Worm (Caenorhabditis elegans) whole organism, L4 larva: ENCODE results near the gene acl-5.

Experiments used
- F26F4.8 ChIP-seq: fragments of 200-800 bp; sonication (Bioruptor generic); conservative IDR thresholded peaks from 2 replicates; pipeline ENCODE4 v1.3.6; 2022; ENCODE audit warnings: missing genetic modification characterization, missing compliant biosample characterization
- F44E2.7 ChIP-seq: fragments of 200-800 bp; sonication (Bioruptor generic); IDR thresholded peaks from 2 replicates; pipeline ENCODE4 v2.1.2; 2022; ENCODE audit warnings: missing genetic modification characterization, missing compliant biosample characterization
- F49E8.2 ChIP-seq: sonication (generic microtip); optimal IDR thresholded peaks from 2 replicates; lab custom pipeline; 2016; ENCODE audit warnings: missing compliant biosample characterization, mild to moderate bottlenecking, missing genetic modification characterization, borderline replicate concordance
- T20F7.1 ChIP-seq: fragments of 200-800 bp; sonication (Bioruptor generic); optimal IDR thresholded peaks from 2 replicates; lab custom pipeline; 2018; ENCODE audit warnings: mild to moderate bottlenecking, missing genetic modification characterization, missing compliant biosample characterization
- T26A8.4 ChIP-seq: fragments of 200-800 bp; sonication (Bioruptor generic); IDR thresholded peaks from 2 replicates; pipeline ENCODE4 v1.3.6; 2022; ENCODE audit warnings: missing genetic modification characterization, missing compliant biosample characterization
- Y105C5A.15 ChIP-seq: fragments of 200-800 bp; sonication (Bioruptor generic); IDR thresholded peaks from 2 replicates; pipeline ENCODE4 v1.3.6; 2022; ENCODE audit warnings: missing genetic modification characterization, missing compliant biosample characterization
- Y5F2A.4 ChIP-seq: fragments of 200-800 bp; sonication (Bioruptor generic); optimal IDR thresholded peaks from 2 replicates; lab custom pipeline; 2018; ENCODE audit warnings: mild to moderate bottlenecking, missing genetic modification characterization, missing compliant biosample characterization
- ZK546.5 ChIP-seq, 2 experiments: sonication (generic microtip); optimal IDR thresholded peaks; 2 replicates each; lab custom pipeline; 2017; ENCODE audit warnings: missing biosample characterization in 2 of 2, missing genetic modification characterization in 2 of 2
- ama-1 ChIP-seq: fragments of 150-350 bp; optimal IDR thresholded peaks from 2 replicates; lab custom pipeline; 2014; ENCODE audit warnings: inconsistent platforms, mixed read lengths
- ceh-20 ChIP-seq: fragments of 200-800 bp; sonication (Bioruptor generic); IDR thresholded peaks from 2 replicates; pipeline ENCODE4 v1.3.6; 2022; ENCODE audit warnings: missing genetic modification reagents, missing genetic modification characterization, missing compliant biosample characterization
- ceh-28 ChIP-seq: fragments of 150-350 bp; optimal IDR thresholded peaks from 2 replicates; lab custom pipeline; 2014; ENCODE audit warnings: missing biosample characterization, missing genetic modification reagents, missing genetic modification characterization
- ceh-32 ChIP-seq: sonication (generic microtip); optimal IDR thresholded peaks from 2 replicates; lab custom pipeline; 2016; ENCODE audit warnings: mild to moderate bottlenecking, missing genetic modification characterization, missing compliant biosample characterization; ENCODE audit not compliant: poor library complexity
- ceh-44 ChIP-seq: fragments of 200-800 bp; sonication (Bioruptor generic); IDR thresholded peaks from 2 replicates; pipeline ENCODE4 v1.3.6; 2022; ENCODE audit warnings: missing genetic modification reagents, missing genetic modification characterization, missing compliant biosample characterization
- cey-2 ChIP-seq: sonication (generic microtip); optimal IDR thresholded peaks from 3 replicates; lab custom pipeline; 2017; ENCODE audit warnings: missing genetic modification characterization, mild to moderate bottlenecking, missing compliant biosample characterization, antibody characterized with exemption, borderline replicate concordance; ENCODE audit not compliant: insufficient read depth
- ctbp-1 ChIP-seq: fragments of 200-800 bp; sonication (Bioruptor generic); IDR thresholded peaks from 2 replicates; pipeline ENCODE4 v1.3.6; 2022; ENCODE audit warnings: missing genetic modification reagents, missing genetic modification characterization, missing compliant biosample characterization
- daf-16 ChIP-seq, 3 experiments: sonication (generic microtip); optimal IDR thresholded peaks; 2 replicates each; lab custom pipeline; 2016 to 2017; ENCODE audit warnings: missing genetic modification characterization in 3 of 3, missing genetic modification reagents in 3 of 3, mild to moderate bottlenecking in 2 of 3, missing compliant biosample characterization in 2 of 3, missing biosample characterization in 1 of 3, moderate library complexity in 1 of 3
- dmd-6 ChIP-seq: fragments of 200-800 bp; sonication (Bioruptor generic); IDR thresholded peaks from 2 replicates; pipeline ENCODE4 v1.3.6; 2022; ENCODE audit warnings: missing genetic modification reagents, missing genetic modification characterization, missing compliant biosample characterization
- dpl-1 ChIP-seq: fragments of 150-350 bp; optimal IDR thresholded peaks from 2 replicates; lab custom pipeline; 2014; ENCODE audit warnings: missing biosample characterization, missing genetic modification reagents, missing genetic modification characterization
- dve-1 ChIP-seq: sonication (generic microtip); optimal IDR thresholded peaks from 2 replicates; lab custom pipeline; 2017; ENCODE audit warnings: antibody characterized with exemption, mild to moderate bottlenecking, missing genetic modification characterization, missing compliant biosample characterization; ENCODE audit not compliant: insufficient read depth
- egl-43 ChIP-seq: fragments of 200-800 bp; sonication (Bioruptor generic); IDR thresholded peaks from 2 replicates; pipeline ENCODE4 v1.3.6; 2022; ENCODE audit warnings: missing genetic modification reagents, missing genetic modification characterization, missing compliant biosample characterization
- gei-8 ChIP-seq: fragments of 200-800 bp; sonication (Bioruptor generic); optimal IDR thresholded peaks from 2 replicates; lab custom pipeline; 2018; ENCODE audit warnings: mild to moderate bottlenecking, missing genetic modification characterization, missing compliant biosample characterization
- hif-1 ChIP-seq, 2 experiments: sonication (generic microtip); optimal IDR thresholded peaks; 2 replicates each; lab custom pipeline; 2016 to 2017; ENCODE audit warnings: missing compliant biosample characterization in 2 of 2, missing genetic modification characterization in 2 of 2, missing genetic modification reagents in 2 of 2, missing genotype in 2 of 2, mild to moderate bottlenecking in 1 of 2
- hlh-30 ChIP-seq: sonication (generic microtip); optimal IDR thresholded peaks from 2 replicates; lab custom pipeline; 2017; ENCODE audit warnings: antibody characterized with exemption, mild to moderate bottlenecking, missing genetic modification characterization, missing compliant biosample characterization; ENCODE audit not compliant: insufficient read depth
- hmg-1.1 ChIP-seq: fragments of 200-800 bp; sonication (Bioruptor generic); IDR thresholded peaks from 2 replicates; pipeline ENCODE4 v1.3.6; 2022; ENCODE audit warnings: missing genetic modification reagents, missing genetic modification characterization, missing compliant biosample characterization
- lin-1 ChIP-seq: fragments of 200-800 bp; sonication (Bioruptor generic); IDR thresholded peaks from 2 replicates; pipeline ENCODE4 v1.3.6; 2022; ENCODE audit warnings: missing genetic modification reagents, missing genetic modification characterization, missing compliant biosample characterization
- lin-29 ChIP-seq: fragments of 200-800 bp; sonication (Bioruptor generic); IDR thresholded peaks from 2 replicates; pipeline ENCODE4 v1.3.6; 2022; ENCODE audit warnings: missing genetic modification reagents, missing genetic modification characterization, missing compliant biosample characterization
- lin-38 ChIP-seq: fragments of 200-800 bp; sonication (Bioruptor generic); IDR thresholded peaks from 2 replicates; pipeline ENCODE4 v1.3.6; 2022; ENCODE audit warnings: missing genetic modification reagents, missing genetic modification characterization, missing compliant biosample characterization
- mdt-29 ChIP-seq: fragments of 200-800 bp; sonication (Bioruptor generic); IDR thresholded peaks from 2 replicates; pipeline ENCODE4 v1.3.6; 2022; ENCODE audit warnings: missing genetic modification reagents, missing genetic modification characterization, missing compliant biosample characterization
- mes-2 ChIP-seq: sonication (generic microtip); optimal IDR thresholded peaks from 2 replicates; lab custom pipeline; 2016; ENCODE audit warnings: missing genotype, mild to moderate bottlenecking, missing genetic modification characterization, missing compliant biosample characterization; ENCODE audit not compliant: poor library complexity, severe bottlenecking
- mxl-2 ChIP-seq: fragments of 200-800 bp; sonication (Bioruptor generic); conservative IDR thresholded peaks from 2 replicates; pipeline ENCODE4 v1.3.6; 2022; ENCODE audit warnings: missing genetic modification reagents, missing genetic modification characterization, missing compliant biosample characterization
- mxl-3 ChIP-seq: fragments of 200-800 bp; sonication (Bioruptor generic); optimal IDR thresholded peaks from 2 replicates; lab custom pipeline; 2018; ENCODE audit warnings: mild to moderate bottlenecking, missing genetic modification characterization, missing compliant biosample characterization
- nhr-102 ChIP-seq: sonication (generic microtip); optimal IDR thresholded peaks from 2 replicates; lab custom pipeline; 2016; ENCODE audit warnings: mild to moderate bottlenecking, missing genetic modification characterization, moderate library complexity, missing compliant biosample characterization
- nhr-11 ChIP-seq: fragments of 150-350 bp; optimal IDR thresholded peaks from 2 replicates; lab custom pipeline; 2014; ENCODE audit warnings: missing biosample characterization, missing genetic modification characterization
- nhr-237 ChIP-seq: sonication (generic microtip); optimal IDR thresholded peaks from 2 replicates; lab custom pipeline; 2017; ENCODE audit warnings: missing biosample characterization, missing genetic modification characterization
- nhr-76 ChIP-seq: fragments of 150-350 bp; optimal IDR thresholded peaks from 2 replicates; lab custom pipeline; 2014; ENCODE audit warnings: missing biosample characterization, missing genetic modification characterization
- nhr-77 ChIP-seq: fragments of 150-350 bp; optimal IDR thresholded peaks from 2 replicates; lab custom pipeline; 2014; ENCODE audit warnings: missing biosample characterization, missing genetic modification characterization
- pqm-1 ChIP-seq: sonication (generic microtip); optimal IDR thresholded peaks from 2 replicates; lab custom pipeline; 2017; ENCODE audit warnings: missing biosample characterization, missing genetic modification characterization
- rbr-2 ChIP-seq: sonication (generic microtip); optimal IDR thresholded peaks from 2 replicates; lab custom pipeline; 2016; ENCODE audit warnings: missing genotype, missing genetic modification characterization, missing compliant biosample characterization
- sdz-12 ChIP-seq: fragments of 200-800 bp; sonication (Bioruptor generic); optimal IDR thresholded peaks from 2 replicates; lab custom pipeline; 2018; ENCODE audit warnings: mild to moderate bottlenecking, missing genetic modification characterization, missing compliant biosample characterization
- spr-1 ChIP-seq: sonication (generic microtip); optimal IDR thresholded peaks from 2 replicates; lab custom pipeline; 2016; ENCODE audit warnings: mild to moderate bottlenecking, missing genetic modification characterization, missing compliant biosample characterization
- spr-3 ChIP-seq: fragments of 200-800 bp; sonication (Bioruptor generic); optimal IDR thresholded peaks from 2 replicates; lab custom pipeline; 2018; ENCODE audit warnings: mild to moderate bottlenecking, missing genetic modification characterization, missing compliant biosample characterization
- tag-97 ChIP-seq: fragments of 200-800 bp; sonication (Bioruptor generic); IDR thresholded peaks from 2 replicates; pipeline ENCODE4 v1.3.6; 2022; ENCODE audit warnings: missing genetic modification characterization, missing compliant biosample characterization
- unc-39 ChIP-seq: sonication (generic microtip); optimal IDR thresholded peaks from 2 replicates; lab custom pipeline; 2017; ENCODE audit warnings: missing biosample characterization, missing genetic modification characterization
- vab-7 ChIP-seq: fragments of 200-800 bp; sonication (Bioruptor generic); IDR thresholded peaks from 2 replicates; pipeline ENCODE4 v1.3.6; 2022; ENCODE audit warnings: missing genetic modification reagents, missing genetic modification characterization, missing compliant biosample characterization
- zag-1 ChIP-seq: fragments of 150-350 bp; optimal IDR thresholded peaks from 2 replicates; lab custom pipeline; 2014; ENCODE audit warnings: missing biosample characterization, missing genetic modification characterization
- zfp-2 ChIP-seq: sonication (generic microtip); optimal IDR thresholded peaks from 2 replicates; lab custom pipeline; 2016; ENCODE audit warnings: mild to moderate bottlenecking, missing genetic modification characterization, missing compliant biosample characterization
- zfp-3 ChIP-seq: fragments of 200-800 bp; sonication (Bioruptor generic); conservative IDR thresholded peaks from 2 replicates; pipeline ENCODE4 v1.3.6; 2022; ENCODE audit warnings: missing genetic modification reagents, missing genetic modification characterization, missing compliant biosample characterization
- zip-11 ChIP-seq: fragments of 200-800 bp; sonication (Bioruptor generic); IDR thresholded peaks from 2 replicates; pipeline ENCODE4 v1.3.6; 2022; ENCODE audit warnings: missing genetic modification characterization, missing compliant biosample characterization
- zip-2 ChIP-seq: fragments of 150-350 bp; optimal IDR thresholded peaks from 2 replicates; lab custom pipeline; 2014; ENCODE audit warnings: missing biosample characterization, missing genetic modification characterization
- ztf-11 ChIP-seq: fragments of 150-350 bp; optimal IDR thresholded peaks from 2 replicates; lab custom pipeline; 2014; ENCODE audit warnings: missing biosample characterization, missing genetic modification characterization
- ztf-7 ChIP-seq: fragments of 150-350 bp; optimal IDR thresholded peaks from 2 replicates; lab custom pipeline; 2014; ENCODE audit warnings: missing biosample characterization, missing genetic modification characterization

The acl-5 gene

ce11 chrX:10340986-10341385, 13.7 kb upstream of the acl-5 start, which contains the start of gene R07E3.1 (continued):
- TF ChIP-seq Y105C5A.15: no peak
- no peak for TF ChIP-seq lin-38 (GFP tag; lab: Robert Waterston, UW)
- no peak for TF ChIP-seq cey-2 (tag; lab: Kevin White, UChicago)
- TF ChIP-seq rbr-2 (tag; lab: Kevin White, UChicago): no peak
- no peak for TF ChIP-seq ZK546.5 (tag; optimal IDR thresholded peaks at IDR 0.05; lab: Kevin White, UChicago)
- no peak for TF ChIP-seq vab-7 (GFP tag; lab: Robert Waterston, UW)
- TF ChIP-seq spr-3 (GFP tag; lab: Kevin White, UChicago): no peak
- no peak for TF ChIP-seq zfp-2 (tag; lab: Kevin White, UChicago)
- TF ChIP-seq F49E8.2 (tag; lab: Kevin White, UChicago): no peak
- TF ChIP-seq nhr-76 (tag; lab: Kevin White, UChicago): no peak
- TF ChIP-seq lin-1 (GFP tag; lab: Robert Waterston, UW): no peak
- no peak for TF ChIP-seq ama-1 (lab: Kevin White, UChicago)
- TF ChIP-seq hif-1 (tag; optimal IDR thresholded peaks at IDR 0.05; lab: Kevin White, UChicago): no peak
- TF ChIP-seq zfp-3 (GFP tag; lab: Robert Waterston, UW): no peak
- no peak for TF ChIP-seq Y5F2A.4 (GFP tag; lab: Kevin White, UChicago)
- TF ChIP-seq mdt-29: no peak
- TF ChIP-seq tag-97 (GFP tag; lab: Robert Waterston, UW): no peak
- no peak for TF ChIP-seq zip-11
- TF ChIP-seq dmd-6 (GFP tag; lab: Robert Waterston, UW): peak; percentile 57
- TF ChIP-seq lin-29: no peak
- no peak for TF ChIP-seq sdz-12 (GFP tag; lab: Kevin White, UChicago)
- no peak for TF ChIP-seq ceh-20
- TF ChIP-seq F26F4.8 (GFP tag; lab: Robert Waterston, UW): no peak
- TF ChIP-seq ceh-44 (GFP tag; lab: Robert Waterston, UW): no peak
- no peak for TF ChIP-seq gei-8 (GFP tag; lab: Kevin White, UChicago)
- no peak for TF ChIP-seq F44E2.7 (GFP tag; lab: Robert Waterston, UW)
- TF ChIP-seq ztf-11 (tag; lab: Kevin White, UChicago): no peak
- TF ChIP-seq spr-1 (tag; lab: Kevin White, UChicago): no peak
- peak; percentile 9 for TF ChIP-seq nhr-77 (tag; lab: Kevin White, UChicago)
- peak; percentile 69 for TF ChIP-seq ztf-7 (tag; lab: Kevin White, UChicago)
- TF ChIP-seq mxl-2 (GFP tag; lab: Robert Waterston, UW): no peak
- no peak for TF ChIP-seq ceh-28 (tag; lab: Kevin White, UChicago)
- TF ChIP-seq zag-1: no peak
- TF ChIP-seq nhr-102: no peak
- no peak for TF ChIP-seq ceh-32 (tag; lab: Kevin White, UChicago)
- no peak for TF ChIP-seq egl-43
- TF ChIP-seq dve-1 (tag; lab: Kevin White, UChicago): peak; percentile 71
- peak; percentile 43 for TF ChIP-seq hlh-30 (tag; lab: Kevin White, UChicago)
- no peak for TF ChIP-seq unc-39 (tag; lab: Kevin White, UChicago)
- no peak for TF ChIP-seq mxl-3 (GFP tag; lab: Kevin White, UChicago)
- no peak for TF ChIP-seq zip-2
- peak; percentile 49 for TF ChIP-seq pqm-1
- TF ChIP-seq nhr-11 (tag; lab: Kevin White, UChicago): no peak
- no peak for TF ChIP-seq ctbp-1
- TF ChIP-seq T26A8.4: no peak
- TF ChIP-seq dpl-1 (GFP tag; lab: Kevin White, UChicago): no peak
- TF ChIP-seq hmg-1.1: no peak
- no peak for TF ChIP-seq daf-16 (GFP tag; optimal IDR thresholded peaks at IDR 0.05; lab: Kevin White, UChicago)
- TF ChIP-seq daf-16 (tag; optimal IDR thresholded peaks at IDR 0.05; lab: Kevin White, UChicago): peak; percentile 88
- no peak for TF ChIP-seq nhr-237 (tag; lab: Kevin White, UChicago)
- no peak for TF ChIP-seq T20F7.1 (GFP tag; lab: Kevin White, UChicago)
- no peak for TF ChIP-seq mes-2
- TF ChIP-seq, all 104 proteins: peak for 10
